Worm (Caenorhabditis elegans): ENCODE data around the gene nhr-128.

Gene nhr-128

DNA sequence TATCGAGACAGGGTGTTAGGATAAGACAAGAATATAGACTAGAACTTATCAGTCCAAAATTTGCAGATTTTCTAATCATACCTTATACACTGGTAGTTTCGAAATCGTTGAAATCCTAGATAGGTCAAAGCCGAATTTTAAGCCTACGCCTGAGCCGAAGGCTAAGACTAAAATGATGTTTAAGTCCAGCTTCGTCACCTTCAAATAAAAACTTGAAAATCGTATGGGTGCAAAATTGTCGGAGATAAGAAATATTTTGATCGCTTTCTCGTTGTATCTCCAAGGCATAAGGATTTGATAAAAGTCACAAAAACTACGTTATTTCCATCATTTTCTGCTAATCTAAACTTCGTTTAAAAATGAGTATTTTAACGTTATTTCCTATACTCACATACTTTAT lies 38.8 kb downstream of the nhr-128 start, which contains the start of gene F41B5.12:
Gene F41B5.12 (plus strand): TSS at position 301 of the 400 bp plus-strand sequence.
- TF ChIP-seq tab-1 (GFP tag; IDR thresholded peaks at IDR 0.05) (no peak), flt-1 (GFP tag; IDR thresholded peaks at IDR 0.05) (no peak), med-1 (GFP tag; optimal IDR thresholded peaks at IDR 0.05; ENCODE audit: insufficient read depth) (no peak), ref-1 (GFP tag; conservative IDR thresholded peaks at IDR 0.05) (no peak), ztf-23 (GFP tag; IDR thresholded peaks at IDR 0.05) (no peak), cog-1 (tag; optimal IDR thresholded peaks at IDR 0.05) (no peak), ztf-29 (GFP tag; IDR thresholded peaks at IDR 0.05) (no peak), klf-2 (GFP tag; conservative IDR thresholded peaks at IDR 0.05) (no peak), T22C8.4 (GFP tag; IDR thresholded peaks at IDR 0.05) (no peak)

DNA sequence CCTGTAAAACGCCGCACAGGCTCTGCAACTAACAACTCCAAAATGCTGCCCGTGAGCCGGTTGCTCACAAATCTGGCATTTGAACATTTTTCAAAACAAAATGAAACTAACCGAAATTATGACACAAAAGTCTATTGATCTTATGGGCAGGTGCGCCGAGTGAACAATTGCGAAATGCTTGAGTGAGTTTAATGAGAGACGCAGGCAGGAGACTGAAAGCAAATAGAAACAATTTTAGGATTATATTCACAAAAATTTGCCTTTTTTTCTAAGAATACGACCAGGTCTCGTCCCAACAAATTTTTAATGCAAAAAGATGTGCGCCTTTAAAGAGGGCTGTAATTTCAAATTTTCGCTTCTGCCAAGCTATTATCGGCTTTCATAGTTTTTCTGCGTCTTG lies 42.6 kb downstream of the nhr-128 start, which contains the start of gene nhr-183:
Gene nhr-183 (minus strand): TSS at position 180 of the 400 bp plus-strand sequence.
- no peak for TF ChIP-seq klf-2 (GFP tag; conservative IDR thresholded peaks at IDR 0.05)
- no peak for TF ChIP-seq ztf-23 (GFP tag; IDR thresholded peaks at IDR 0.05)
- TF ChIP-seq ztf-29 (GFP tag; IDR thresholded peaks at IDR 0.05) = no peak
- no peak for TF ChIP-seq flt-1 (GFP tag; IDR thresholded peaks at IDR 0.05)
- TF ChIP-seq tab-1 (GFP tag; IDR thresholded peaks at IDR 0.05) = no peak
- TF ChIP-seq T22C8.4 (GFP tag; IDR thresholded peaks at IDR 0.05) = no peak
- TF ChIP-seq med-1 (GFP tag; optimal IDR thresholded peaks at IDR 0.05; ENCODE audit: insufficient read depth) = no peak
- TF ChIP-seq ref-1 (GFP tag; conservative IDR thresholded peaks at IDR 0.05) = no peak
- TF ChIP-seq cog-1 (tag; optimal IDR thresholded peaks at IDR 0.05) = no peak

DNA sequence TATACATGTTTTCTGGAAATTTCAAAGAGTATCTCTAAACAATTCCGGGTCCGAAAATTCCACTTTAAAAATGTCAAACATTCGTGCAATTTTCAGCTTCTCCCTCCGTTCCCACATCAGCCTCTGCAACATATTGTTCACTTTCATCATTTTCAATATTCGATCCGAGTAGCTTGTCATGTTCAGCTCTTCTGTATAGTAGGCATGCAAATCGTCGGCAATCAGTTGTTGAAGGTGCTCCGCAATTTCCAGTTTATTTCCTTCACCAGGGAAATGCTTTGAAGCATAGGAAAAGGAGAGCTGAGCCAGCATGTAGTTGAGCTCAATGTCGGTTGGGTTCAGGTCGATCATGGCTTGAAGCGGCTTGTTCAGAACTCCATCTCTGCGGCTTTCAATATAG lies 43.1 kb downstream of the nhr-128 start:
- TF ChIP-seq cog-1 (tag; optimal IDR thresholded peaks at IDR 0.05) = no peak
- no peak for TF ChIP-seq ztf-23 (GFP tag; IDR thresholded peaks at IDR 0.05)
- TF ChIP-seq ref-1 (GFP tag; conservative IDR thresholded peaks at IDR 0.05) = no peak
- TF ChIP-seq med-1 (GFP tag; optimal IDR thresholded peaks at IDR 0.05; ENCODE audit: insufficient read depth) = no peak
- no peak for TF ChIP-seq klf-2 (GFP tag; conservative IDR thresholded peaks at IDR 0.05)
- no peak for TF ChIP-seq flt-1 (GFP tag; IDR thresholded peaks at IDR 0.05)

- no peak for TF ChIP-seq ztf-29 (GFP tag; IDR thresholded peaks at IDR 0.05)
Observed at ce11 chrV:2266958-2267357, 45.1 kb downstream of the nhr-128 start, which contains the start of gene nhr-275. TSS of gene nhr-275 (minus strand) at chrV:2267058.

- TF ChIP-seq ztf-29 (GFP tag; IDR thresholded peaks at IDR 0.05) = no peak
- TF ChIP-seq cog-1 (tag; optimal IDR thresholded peaks at IDR 0.05) = no peak
- no peak for TF ChIP-seq ref-1 (GFP tag; conservative IDR thresholded peaks at IDR 0.05)
Observed at ce11 chrV:2271750-2272149, 49.9 kb downstream of the nhr-128 start, which contains the start of gene Y5H2A.1. TSS of gene Y5H2A.1 (minus strand) at chrV:2271850.

DNA sequence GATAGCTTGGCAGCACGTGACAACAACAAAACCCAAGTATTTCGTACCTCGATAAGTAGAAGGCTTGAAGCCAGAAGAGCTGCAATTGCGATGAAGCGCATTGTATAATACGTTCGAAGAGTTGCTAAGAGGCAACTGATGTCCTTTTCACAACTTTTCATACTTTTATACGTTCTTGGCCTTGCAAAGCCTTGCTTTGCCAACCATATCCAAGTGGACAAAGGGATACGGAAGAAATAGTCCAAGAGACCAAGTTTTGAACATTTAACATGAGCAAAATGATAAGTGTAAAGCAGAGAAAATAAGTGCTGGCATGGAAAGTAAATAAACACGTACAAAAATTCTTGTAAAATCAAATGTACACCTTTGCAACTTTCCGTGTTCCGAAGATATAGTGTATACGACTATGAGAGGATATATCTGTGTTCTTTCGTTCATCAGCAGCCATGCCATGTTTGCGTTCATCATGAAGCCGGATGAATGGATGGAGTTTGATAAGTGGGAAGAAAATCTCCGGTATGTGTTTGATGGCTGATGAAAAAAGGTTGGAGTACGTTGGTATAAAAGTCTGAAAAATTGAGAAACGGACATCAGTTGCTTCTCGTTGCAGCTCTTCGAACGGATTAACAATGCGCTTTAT lies 52.5 kb downstream of the nhr-128 start, which contains the start of the genes Y5H2A.4 and abu-4:
Gene Y5H2A.4 (minus strand): TSS at position 101 of the 640 bp plus-strand sequence.
Gene abu-4 (plus strand): TSS at position 590 of the 640 bp plus-strand sequence.
- TF ChIP-seq flt-1 (GFP tag; IDR thresholded peaks at IDR 0.05) (no peak), med-1 (GFP tag; optimal IDR thresholded peaks at IDR 0.05; ENCODE audit: insufficient read depth) (no peak), ztf-23 (GFP tag; IDR thresholded peaks at IDR 0.05) (no peak), T22C8.4 (GFP tag; IDR thresholded peaks at IDR 0.05) (no peak), ztf-29 (GFP tag; IDR thresholded peaks at IDR 0.05) (no peak), cog-1 (tag; optimal IDR thresholded peaks at IDR 0.05) (no peak)

Data from whole organism, midembryonic.